Fruit fly (Drosophila melanogaster) whole organism, prepupa: ENCODE measurements around the gene CG10064.

Experiments
- CG10669 ChIP-seq: fragments of 200-800 bp; sonication (Bioruptor generic); optimal IDR thresholded peaks from 3 replicates; lab custom pipeline; 2018; ENCODE audit warnings: missing biosample characterization, mild to moderate bottlenecking, missing genetic modification characterization, moderate library complexity
- CG11762 ChIP-seq: fragments of 200-800 bp; sonication (Bioruptor generic); optimal IDR thresholded peaks from 3 replicates; lab custom pipeline; 2016; ENCODE audit warnings: missing biosample characterization, missing genetic modification characterization; ENCODE audit not compliant: insufficient read depth
- CG11902 ChIP-seq: fragments of 200-800 bp; sonication (Bioruptor generic); optimal IDR thresholded peaks from 3 replicates; lab custom pipeline; 2016; ENCODE audit warnings: missing biosample characterization, missing genetic modification characterization
- CG15336 ChIP-seq: fragments of 200-800 bp; sonication (Bioruptor generic); IDR thresholded peaks from 2 replicates; pipeline ENCODE4 v1.3.6; 2022; ENCODE audit warnings: missing biosample characterization, missing genetic modification characterization
- CG1621 ChIP-seq: fragments of 200-800 bp; sonication (Bioruptor generic); optimal IDR thresholded peaks from 3 replicates; lab custom pipeline; 2018; ENCODE audit warnings: missing biosample characterization, mild to moderate bottlenecking, missing genetic modification characterization
- CG16779 ChIP-seq: fragments of 200-800 bp; sonication (Bioruptor generic); optimal IDR thresholded peaks from 3 replicates; lab custom pipeline; 2017; ENCODE audit warnings: missing biosample characterization, mild to moderate bottlenecking, missing genetic modification characterization
- CG3032 ChIP-seq: fragments of 200-800 bp; optimal IDR thresholded peaks from 2 replicates; lab custom pipeline; 2019; ENCODE audit warnings: missing biosample characterization, mild to moderate bottlenecking, missing genetic modification characterization, moderate library complexity
- CG31627 ChIP-seq: fragments of 200-800 bp; sonication (Bioruptor generic); optimal IDR thresholded peaks from 3 replicates; lab custom pipeline; 2016; ENCODE audit warnings: missing biosample characterization, missing genetic modification characterization
- CG6163 ChIP-seq: fragments of 200-800 bp; sonication (Bioruptor generic); IDR thresholded peaks from 3 replicates; pipeline ENCODE4 v1.3.6; 2022; ENCODE audit warnings: missing biosample characterization, missing genetic modification characterization
- CG6276 ChIP-seq: fragments of 200-800 bp; sonication (Bioruptor generic); optimal IDR thresholded peaks from 2 replicates; lab custom pipeline; 2017; ENCODE audit warnings: missing biosample characterization, mild to moderate bottlenecking, missing genetic modification characterization
- CG6808 ChIP-seq: fragments of 200-800 bp; sonication (Bioruptor generic); optimal IDR thresholded peaks from 3 replicates; lab custom pipeline; 2017; ENCODE audit warnings: missing biosample characterization, missing genetic modification characterization, mild to moderate bottlenecking, moderate library complexity, missing genetic modification reagents
- CG6854 ChIP-seq: fragments of 200-800 bp; sonication (Bioruptor generic); optimal IDR thresholded peaks from 2 replicates; lab custom pipeline; 2017; ENCODE audit warnings: missing biosample characterization, mild to moderate bottlenecking, missing genetic modification characterization
- CG7368 ChIP-seq: fragments of 200-800 bp; sonication (Bioruptor generic); optimal IDR thresholded peaks from 3 replicates; lab custom pipeline; 2016; ENCODE audit warnings: missing biosample characterization, missing genetic modification characterization
- CG8119 ChIP-seq: fragments of 200-800 bp; sonication (Bioruptor generic); IDR thresholded peaks from 3 replicates; pipeline ENCODE4 v1.3.6; 2022; ENCODE audit warnings: missing biosample characterization, missing genetic modification characterization
- CG8319 ChIP-seq: fragments of 200-800 bp; sonication (Bioruptor generic); optimal IDR thresholded peaks from 3 replicates; lab custom pipeline; 2016; ENCODE audit warnings: missing biosample characterization, missing genetic modification characterization
- CG9139 ChIP-seq: fragments of 200-800 bp; sonication (Bioruptor generic); optimal IDR thresholded peaks from 3 replicates; lab custom pipeline; 2017; ENCODE audit warnings: missing biosample characterization, mild to moderate bottlenecking, missing genetic modification characterization
- Eip75B ChIP-seq: fragments of 200-800 bp; sonication (Bioruptor generic); optimal IDR thresholded peaks from 3 replicates; lab custom pipeline; 2016; ENCODE audit warnings: missing biosample characterization, missing genetic modification characterization
- Eip78C ChIP-seq: fragments of 200-800 bp; sonication (Bioruptor generic); peaks from one replicate; lab custom pipeline; 2016; ENCODE audit warnings: missing biosample characterization, missing genetic modification characterization
- Eip93F ChIP-seq: fragments of 200-800 bp; sonication (Bioruptor generic); optimal IDR thresholded peaks from 2 replicates; lab custom pipeline; 2016; ENCODE audit warnings: missing biosample characterization, mild to moderate bottlenecking, missing genetic modification characterization
- Ets21C ChIP-seq: fragments of 200-800 bp; sonication (Bioruptor generic); optimal IDR thresholded peaks from 3 replicates; lab custom pipeline; 2016; ENCODE audit warnings: missing biosample characterization, missing genetic modification characterization
- Ets96B ChIP-seq: fragments of 200-800 bp; optimal IDR thresholded peaks from 2 replicates; lab custom pipeline; 2019; ENCODE audit warnings: missing biosample characterization, mild to moderate bottlenecking, missing genetic modification characterization, moderate library complexity
- Gug ChIP-seq: fragments of 200-800 bp; sonication (Bioruptor generic); IDR thresholded peaks from 2 replicates; pipeline ENCODE4 v1.3.6; 2022; ENCODE audit warnings: missing biosample characterization, missing genetic modification characterization
- Hr38 ChIP-seq: sonication (Bioruptor generic); optimal IDR thresholded peaks from 2 replicates; lab custom pipeline; 2016; ENCODE audit warnings: missing biosample characterization, missing genetic modification characterization
- Hr39 ChIP-seq: fragments of 200-800 bp; sonication (Bioruptor generic); optimal IDR thresholded peaks from 2 replicates; lab custom pipeline; 2016; ENCODE audit warnings: missing biosample characterization, missing genetic modification characterization
- Hr4 ChIP-seq: fragments of 200-800 bp; sonication (Bioruptor generic); optimal IDR thresholded peaks from 3 replicates; lab custom pipeline; 2016; ENCODE audit warnings: missing biosample characterization, missing genetic modification characterization
- Lpt ChIP-seq: fragments of 200-800 bp; sonication (Bioruptor generic); optimal IDR thresholded peaks from 3 replicates; lab custom pipeline; 2016; ENCODE audit warnings: missing biosample characterization, missing genetic modification characterization
- Met ChIP-seq: fragments of 200-800 bp; sonication (Bioruptor generic); optimal IDR thresholded peaks from 3 replicates; lab custom pipeline; 2016; ENCODE audit warnings: missing biosample characterization, missing genetic modification characterization
- OdsH ChIP-seq: fragments of 200-800 bp; sonication (Bioruptor generic); optimal IDR thresholded peaks from 3 replicates; lab custom pipeline; 2016; ENCODE audit warnings: missing biosample characterization, missing genetic modification characterization
- Smox ChIP-seq: fragments of 200-800 bp; sonication (Bioruptor generic); optimal IDR thresholded peaks from 3 replicates; lab custom pipeline; 2016; ENCODE audit warnings: missing biosample characterization, missing genetic modification characterization
- Sox102F ChIP-seq: fragments of 200-800 bp; sonication (Bioruptor generic); optimal IDR thresholded peaks from 2 replicates; lab custom pipeline; 2016; ENCODE audit warnings: missing biosample characterization, mild to moderate bottlenecking, missing genetic modification characterization
- achi ChIP-seq: fragments of 200-800 bp; sonication (Bioruptor generic); optimal IDR thresholded peaks from 3 replicates; lab custom pipeline; 2016; ENCODE audit warnings: missing biosample characterization, missing genetic modification characterization
- acj6 ChIP-seq: fragments of 200-800 bp; sonication (Bioruptor generic); optimal IDR thresholded peaks from 3 replicates; lab custom pipeline; 2016; ENCODE audit warnings: missing biosample characterization, missing genetic modification characterization
- cyc ChIP-seq: fragments of 200-800 bp; sonication (Bioruptor generic); optimal IDR thresholded peaks from 3 replicates; lab custom pipeline; 2016; ENCODE audit warnings: missing biosample characterization, missing genetic modification characterization
- dsx ChIP-seq: fragments of 200-800 bp; optimal IDR thresholded peaks from 3 replicates; lab custom pipeline; 2019; ENCODE audit warnings: missing biosample characterization, mild to moderate bottlenecking, missing genetic modification characterization, moderate library complexity; ENCODE audit not compliant: poor library complexity, severe bottlenecking
- eg ChIP-seq: fragments of 200-800 bp; sonication (Bioruptor generic); IDR thresholded peaks from 3 replicates; pipeline ENCODE4 v1.3.6; 2022; ENCODE audit warnings: missing biosample characterization, missing genetic modification characterization
- esn ChIP-seq: fragments of 200-800 bp; sonication (Bioruptor generic); optimal IDR thresholded peaks from 2 replicates; lab custom pipeline; 2016; ENCODE audit warnings: missing biosample characterization, mild to moderate bottlenecking, missing genetic modification characterization, moderate library complexity
- fd59A ChIP-seq: fragments of 200-800 bp; sonication (Bioruptor generic); optimal IDR thresholded peaks from 2 replicates; lab custom pipeline; 2017; ENCODE audit warnings: missing biosample characterization, mild to moderate bottlenecking, missing genetic modification characterization, missing genetic modification reagents
- fd85E ChIP-seq: fragments of 200-800 bp; sonication (Bioruptor generic); optimal IDR thresholded peaks from 3 replicates; lab custom pipeline; 2016; ENCODE audit warnings: missing biosample characterization, missing genetic modification characterization
- fkh ChIP-seq: fragments of 200-800 bp; sonication (Bioruptor generic); optimal IDR thresholded peaks from 3 replicates; lab custom pipeline; 2017; ENCODE audit warnings: missing biosample characterization, mild to moderate bottlenecking, missing genetic modification characterization, moderate library complexity
- lz ChIP-seq: fragments of 200-800 bp; sonication (Bioruptor generic); optimal IDR thresholded peaks from 3 replicates; lab custom pipeline; 2016; ENCODE audit warnings: missing biosample characterization, missing genetic modification characterization
- net ChIP-seq: fragments of 200-800 bp; sonication (Bioruptor generic); optimal IDR thresholded peaks from 3 replicates; lab custom pipeline; 2016; ENCODE audit warnings: missing biosample characterization, missing genetic modification characterization
- pdm3 ChIP-seq: fragments of 200-800 bp; sonication (Bioruptor generic); optimal IDR thresholded peaks from 3 replicates; lab custom pipeline; 2016; ENCODE audit warnings: missing biosample characterization, missing genetic modification characterization
- salr ChIP-seq, 2 experiments: fragments of 200-800 bp; sonication (Bioruptor generic); optimal IDR thresholded peaks; 3 replicates each; lab custom pipeline; 2016 to 2018; ENCODE audit warnings: missing biosample characterization in 2 of 2, missing genetic modification characterization in 2 of 2, mild to moderate bottlenecking in 1 of 2
- spab ChIP-seq: fragments of 200-800 bp; sonication (Bioruptor generic); optimal IDR thresholded peaks from 2 replicates; lab custom pipeline; 2017; ENCODE audit warnings: missing biosample characterization, mild to moderate bottlenecking, missing genetic modification characterization, missing genetic modification reagents
- svp ChIP-seq: fragments of 200-800 bp; sonication (Bioruptor generic); peaks from one replicate; lab custom pipeline; 2016; ENCODE audit warnings: missing biosample characterization, missing genetic modification characterization
- vri ChIP-seq: fragments of 200-800 bp; sonication (Bioruptor generic); optimal IDR thresholded peaks from 3 replicates; lab custom pipeline; 2016; ENCODE audit warnings: missing biosample characterization, mild to moderate bottlenecking, missing genetic modification characterization

CG10064 gene

DNA sequence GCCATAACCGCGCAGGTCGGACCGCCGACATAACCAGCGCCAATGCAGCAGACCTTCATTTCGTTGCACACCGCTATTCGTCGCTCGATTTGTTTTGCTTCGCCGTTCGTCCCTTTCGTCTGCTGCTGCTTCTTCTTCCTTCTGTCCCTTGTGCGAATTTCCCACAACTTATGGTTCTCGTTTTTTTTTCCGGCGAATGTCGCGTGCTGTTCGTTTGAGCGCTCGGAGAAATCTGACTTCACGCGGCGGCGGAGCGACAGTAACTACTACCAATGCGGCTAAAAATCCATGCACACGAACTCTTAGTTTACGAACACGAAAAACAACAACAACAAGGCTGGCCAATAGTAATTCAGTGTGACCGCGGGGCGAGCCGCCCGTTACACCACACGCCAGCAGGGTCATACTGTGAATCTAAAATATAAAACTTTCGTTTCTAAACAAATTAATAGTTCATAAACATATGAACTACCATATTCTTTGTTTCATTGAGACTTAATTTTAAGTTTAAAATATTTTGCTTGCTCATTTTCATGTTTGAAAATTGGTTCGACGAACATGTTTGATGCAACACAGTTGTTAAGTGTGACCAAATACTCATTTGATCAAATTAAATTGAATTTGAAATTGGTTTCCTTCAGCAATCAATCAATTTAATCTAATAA lies 3.1 kb downstream of the CG10064 start, which contains the start of gene sgl (continued):
- peak; percentile 5 for TF ChIP-seq pdm3 (GFP tag; lab: Kevin White, UChicago)
- TF ChIP-seq CG16779 (tag; lab: Kevin White, UChicago), result peak; percentile 72
- no peak for TF ChIP-seq fkh (GFP tag; lab: Kevin White, UChicago)
- TF ChIP-seq Hr39, result no peak
- TF ChIP-seq CG10669 (GFP tag; lab: Kevin White, UChicago), result peak; percentile 27
- no peak for TF ChIP-seq fd85E (GFP tag; lab: Kevin White, UChicago)
- no peak for TF ChIP-seq OdsH (GFP tag; lab: Kevin White, UChicago)
- no peak for TF ChIP-seq Hr38 (GFP tag; lab: Kevin White, UChicago)
- no peak for TF ChIP-seq CG7368 (GFP tag; lab: Kevin White, UChicago)
- peak; percentile 29 for TF ChIP-seq spab (GFP tag; lab: Kevin White, UChicago)
- TF ChIP-seq Eip75B (GFP tag; lab: Kevin White, UChicago), result peak; percentile 53
- peak; percentile 48; the same call in 2 of the 3 replicates for TF ChIP-seq CG8119 (GFP tag; lab: Robert Waterston, UW)
- TF ChIP-seq Ets21C (GFP tag; lab: Kevin White, UChicago), result no peak
- TF ChIP-seq CG31627, result no peak
- peak; percentile 8 for TF ChIP-seq Met (GFP tag; lab: Kevin White, UChicago)
- TF ChIP-seq CG6276 (GFP tag; lab: Kevin White, UChicago), result peak; percentile 74
- peak; percentile 87 for TF ChIP-seq CG6163 (GFP tag; lab: Robert Waterston, UW)
- peak; percentile 72 for TF ChIP-seq CG1621 (tag; lab: Kevin White, UChicago)

dm6 chr3L:6963792-6964487 lies 3.8 kb downstream of the CG10064 start:
- peak; percentile 62 for TF ChIP-seq Hr39
- TF ChIP-seq Ets96B (tag; lab: Kevin White, UChicago), result peak; percentile 86
- no peak for TF ChIP-seq fd85E (GFP tag; lab: Kevin White, UChicago)
- TF ChIP-seq Eip78C (GFP tag; lab: Kevin White, UChicago), result peak; percentile 97
- no peak for TF ChIP-seq svp (GFP tag; lab: Kevin White, UChicago)
- peak; percentile 77 for TF ChIP-seq CG1621 (tag; lab: Kevin White, UChicago)
- TF ChIP-seq salr (GFP tag; optimal IDR thresholded peaks at IDR 0.05; lab: Kevin White, UChicago), result peak; percentile 65 to 67
- TF ChIP-seq CG11762 (GFP tag; lab: Kevin White, UChicago), result peak; percentile 63
- peak; percentile 80 for TF ChIP-seq dsx (GFP tag; lab: Kevin White, UChicago)
- TF ChIP-seq fd59A (GFP tag; lab: Kevin White, UChicago), result peak; percentile 82
- TF ChIP-seq acj6, result peak; percentile 84
- peak; percentile 83 for TF ChIP-seq net (GFP tag; lab: Kevin White, UChicago)
- peak; percentile 86 for TF ChIP-seq CG10669 (GFP tag; lab: Kevin White, UChicago)
- peak; percentile 38; the same call in 1 of the 2 replicates for TF ChIP-seq Gug (GFP tag; lab: Robert Waterston, UW)
- TF ChIP-seq achi (GFP tag; lab: Kevin White, UChicago), result peak; percentile 81
- peak; percentile 70 for TF ChIP-seq esn
- no peak for TF ChIP-seq CG6854 (GFP tag; lab: Kevin White, UChicago)
- peak; percentile 83 for TF ChIP-seq CG15336 (GFP tag; lab: Robert Waterston, UW)
- TF ChIP-seq CG6163 (GFP tag; lab: Robert Waterston, UW), result peak; percentile 69
- TF ChIP-seq CG9139 (GFP tag; lab: Kevin White, UChicago), result peak; percentile 22
- TF ChIP-seq CG8119 (GFP tag; lab: Robert Waterston, UW), result peak; percentile 79; the same call in 2 of the 3 replicates
- TF ChIP-seq Eip93F (GFP tag; lab: Kevin White, UChicago), result no peak
- no peak for TF ChIP-seq CG11902 (GFP tag; lab: Kevin White, UChicago)
- TF ChIP-seq pdm3 (GFP tag; lab: Kevin White, UChicago), result peak; percentile 84
- peak; percentile 79 for TF ChIP-seq spab (GFP tag; lab: Kevin White, UChicago)
- TF ChIP-seq lz (GFP tag; lab: Kevin White, UChicago), result peak; percentile 41
- peak; percentile 84 for TF ChIP-seq Hr4 (GFP tag; lab: Kevin White, UChicago)
- TF ChIP-seq cyc (GFP tag; lab: Kevin White, UChicago), result peak; percentile 24
- peak; percentile 69 for TF ChIP-seq Lpt (GFP tag; lab: Kevin White, UChicago)
- TF ChIP-seq CG6808 (GFP tag; lab: Kevin White, UChicago), result peak; percentile 82
- TF ChIP-seq CG7368 (GFP tag; lab: Kevin White, UChicago), result peak; percentile 57
- TF ChIP-seq CG3032 (tag; lab: Kevin White, UChicago), result peak; percentile 80
- peak; percentile 83 for TF ChIP-seq OdsH (GFP tag; lab: Kevin White, UChicago)
- TF ChIP-seq CG8319 (GFP tag; lab: Kevin White, UChicago), result peak; percentile 35
- TF ChIP-seq Sox102F (GFP tag; lab: Kevin White, UChicago), result peak; percentile 73
- peak; percentile 59 for TF ChIP-seq eg (GFP tag; lab: Robert Waterston, UW)
- TF ChIP-seq Smox (GFP tag; lab: Kevin White, UChicago), result peak; percentile 60
- peak; percentile 59 for TF ChIP-seq vri (GFP tag; lab: Kevin White, UChicago)
